Worm (Caenorhabditis elegans) whole organism, L1 larva: ENCODE measurements around the gene F36D4.5.

Source experiments
- aly-2 ChIP-seq: fragments of 150-350 bp; optimal IDR thresholded peaks from 2 replicates; lab custom pipeline; 2014; ENCODE audit warnings: missing biosample characterization, missing genetic modification characterization
- dpl-1 ChIP-seq, 3 experiments: fragments of 150-350 bp in 2 of 3; sonication (generic microtip) in 1 of 3; optimal IDR thresholded peaks; 2 replicates each; lab custom pipeline; 2014 to 2017; ENCODE audit warnings: missing biosample characterization in 3 of 3, missing genetic modification characterization in 3 of 3, missing genetic modification reagents in 3 of 3
- fkh-8 ChIP-seq: sonication (generic microtip); optimal IDR thresholded peaks from 2 replicates; lab custom pipeline; 2016; ENCODE audit warnings: mild to moderate bottlenecking, missing genetic modification characterization, missing compliant biosample characterization
- fos-1 ChIP-seq: fragments of 150-350 bp; optimal IDR thresholded peaks from 2 replicates; lab custom pipeline; 2014; ENCODE audit warnings: missing biosample characterization, missing genetic modification characterization
- isw-1 ChIP-seq: fragments of 200-800 bp; sonication (Bioruptor generic); IDR thresholded peaks from 2 replicates; pipeline ENCODE4 v1.3.6; 2022; ENCODE audit warnings: missing genetic modification characterization, missing compliant biosample characterization
- lin-13 ChIP-seq: fragments of 150-350 bp; optimal IDR thresholded peaks from 2 replicates; lab custom pipeline; 2014; ENCODE audit warnings: missing biosample characterization, missing genetic modification reagents, missing genetic modification characterization
- lin-39 ChIP-seq: fragments of 150-350 bp; optimal IDR thresholded peaks from 2 replicates; lab custom pipeline; 2014; ENCODE audit warnings: missing biosample characterization, missing genetic modification reagents, missing genetic modification characterization
- nhr-11 ChIP-seq: fragments of 150-350 bp; optimal IDR thresholded peaks from 2 replicates; lab custom pipeline; 2014; ENCODE audit warnings: missing biosample characterization, missing genetic modification characterization
- nhr-237 ChIP-seq: fragments of 150-350 bp; optimal IDR thresholded peaks from 2 replicates; lab custom pipeline; 2014; ENCODE audit warnings: missing biosample characterization, missing genetic modification characterization
- sox-4 ChIP-seq: sonication (generic microtip); optimal IDR thresholded peaks from 2 replicates; lab custom pipeline; 2016; ENCODE audit warnings: missing genetic modification characterization, missing compliant biosample characterization
- unc-62 ChIP-seq: fragments of 150-350 bp; optimal IDR thresholded peaks from 2 replicates; lab custom pipeline; 2014; ENCODE audit warnings: missing biosample characterization, missing genetic modification reagents, missing genetic modification characterization
- unc-98 ChIP-seq: fragments of 200-800 bp; sonication (Bioruptor generic); IDR thresholded peaks from 2 replicates; pipeline ENCODE4 v1.3.6; 2022; ENCODE audit warnings: missing genetic modification characterization, missing compliant biosample characterization

DNA sequence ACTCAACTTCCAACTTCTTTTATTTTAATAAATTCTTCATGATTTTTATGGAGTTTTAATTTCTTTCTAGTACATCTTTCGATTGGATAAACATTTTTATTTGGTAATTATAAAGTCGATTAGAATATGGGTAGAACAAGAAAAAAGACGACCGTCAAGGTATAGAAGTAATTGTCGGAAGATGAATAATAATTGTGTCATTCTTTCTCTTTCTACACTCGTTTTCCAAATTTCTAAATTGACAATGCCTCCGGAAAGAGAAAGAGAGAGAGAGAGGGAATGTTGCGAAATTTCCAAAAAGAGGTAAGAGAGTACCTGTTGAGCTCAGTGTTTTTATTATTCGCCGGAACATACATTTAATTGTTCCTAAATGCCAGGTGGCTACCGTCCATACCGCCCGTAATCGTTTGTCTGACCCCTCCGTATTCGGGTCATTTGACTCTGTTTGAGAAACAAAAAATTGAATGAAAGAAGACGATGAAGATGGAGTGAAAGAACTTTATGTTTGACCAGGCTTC lies 43.7 kb downstream of the F36D4.5 start, which contains the start of gene E02C12.12:
- TF ChIP-seq lin-13 (GFP tag; lab: Kevin White, UChicago) (no peak), lin-39 (tag; lab: Kevin White, UChicago) (no peak), fos-1 (tag; lab: Kevin White, UChicago) (no peak), fkh-8 (tag; lab: Kevin White, UChicago) (no peak), unc-98 (GFP tag; lab: Robert Waterston, UW) (no peak), nhr-237 (tag; lab: Kevin White, UChicago) (no peak), unc-62 (GFP tag; lab: Kevin White, UChicago) (no peak), nhr-11 (tag; lab: Kevin White, UChicago) (no peak), aly-2 (tag; lab: Kevin White, UChicago) (no peak), dpl-1 (GFP tag; optimal IDR thresholded peaks at IDR 0.05; lab: Kevin White, UChicago) (no peak), isw-1 (no peak), sox-4 (tag; lab: Kevin White, UChicago) (no peak)
